Fruit fly (Drosophila melanogaster) whole organism, embryonic: ENCODE measurements around the gene CG17652.

Source experiments
- CG31224 ChIP-seq: fragments of 200-800 bp; sonication (Bioruptor generic); IDR thresholded peaks from 2 replicates; pipeline ENCODE4 v1.3.6; 2022; ENCODE audit warnings: missing biosample characterization, missing genetic modification characterization
- CG9727 ChIP-seq: fragments of 200-800 bp; sonication (Bioruptor generic); optimal IDR thresholded peaks from 3 replicates; lab custom pipeline; 2017; ENCODE audit warnings: missing biosample characterization, mild to moderate bottlenecking, missing genetic modification characterization
- ems ChIP-seq: fragments of 200-800 bp; sonication (Bioruptor generic); optimal IDR thresholded peaks from 3 replicates; lab custom pipeline; 2016; ENCODE audit warnings: missing biosample characterization, missing genetic modification characterization

- no peak for TF ChIP-seq CG31224 (GFP tag; lab: Robert Waterston, UW)
- TF ChIP-seq ems (GFP tag; lab: Kevin White, UChicago): peak; percentile 18
- no peak for TF ChIP-seq CG9727 (GFP tag; lab: Kevin White, UChicago)
Measured at dm6 chr2L:1710224-1710623, 21.9 kb downstream of the CG17652 start, which contains the start of the genes CG17660 and mRpL48.
